Fruit fly (Drosophila melanogaster) whole organism, embryonic: Measurements from ENCODE around the gene sra.

Experiments used
- Awh ChIP-seq: fragments of 200-800 bp; sonication (Bioruptor generic); IDR thresholded peaks from 2 replicates; pipeline ENCODE4, ENCODE4 v1.3.6; 2022; ENCODE audit warnings: missing biosample characterization, missing genetic modification characterization
- BtbVII ChIP-seq: fragments of 200-800 bp; sonication (Bioruptor generic); optimal IDR thresholded peaks from 3 replicates; lab custom pipeline; 2017; ENCODE audit warnings: missing biosample characterization, mild to moderate bottlenecking, missing genetic modification characterization
- CG10654 ChIP-seq: fragments of 200-800 bp; sonication (Bioruptor generic); optimal IDR thresholded peaks from 2 replicates; lab custom pipeline; 2016; ENCODE audit warnings: missing biosample characterization, missing genetic modification characterization
- CG11504 ChIP-seq: fragments of 200-800 bp; sonication (Bioruptor generic); optimal IDR thresholded peaks from 3 replicates; lab custom pipeline; 2019; ENCODE audit warnings: missing biosample characterization, mild to moderate bottlenecking, missing genetic modification characterization, moderate library complexity
- CG12942 ChIP-seq: fragments of 200-800 bp; sonication (Bioruptor generic); optimal IDR thresholded peaks from 3 replicates; lab custom pipeline; 2016; ENCODE audit warnings: missing biosample characterization, missing genetic modification characterization
- CG14441 ChIP-seq: fragments of 200-800 bp; sonication (Bioruptor generic); IDR thresholded peaks from 2 replicates; pipeline ENCODE4 v1.3.6; 2022; ENCODE audit warnings: missing biosample characterization, missing genetic modification characterization
- CG1529 ChIP-seq: fragments of 200-800 bp; sonication (Bioruptor generic); optimal IDR thresholded peaks from 3 replicates; lab custom pipeline; 2018; ENCODE audit warnings: missing biosample characterization, missing genetic modification characterization
- CG15479 ChIP-seq: fragments of 200-800 bp; sonication (Bioruptor generic); optimal IDR thresholded peaks from 3 replicates; lab custom pipeline; 2019; ENCODE audit warnings: missing biosample characterization, mild to moderate bottlenecking, missing genetic modification characterization, moderate library complexity
- CG16863 ChIP-seq: fragments of 200-800 bp; sonication (Bioruptor generic); optimal IDR thresholded peaks from 3 replicates; lab custom pipeline; 2016; ENCODE audit warnings: missing biosample characterization, missing genetic modification characterization
- CG17328 ChIP-seq: fragments of 200-800 bp; sonication (Bioruptor generic); IDR thresholded peaks from 2 replicates; pipeline ENCODE4 v1.3.6; 2022; ENCODE audit warnings: missing biosample characterization, missing genetic modification characterization
- CG18764 ChIP-seq: fragments of 200-800 bp; sonication (Bioruptor generic); optimal IDR thresholded peaks from 3 replicates; lab custom pipeline; 2016; ENCODE audit warnings: missing biosample characterization, missing genetic modification characterization
- CG3281 ChIP-seq: fragments of 200-800 bp; sonication (Bioruptor generic); optimal IDR thresholded peaks from 3 replicates; lab custom pipeline; 2017; ENCODE audit warnings: missing biosample characterization, mild to moderate bottlenecking, missing genetic modification characterization
- CG7839 ChIP-seq: fragments of 200-800 bp; sonication (Bioruptor generic); optimal IDR thresholded peaks from 3 replicates; lab custom pipeline; 2018; ENCODE audit warnings: missing biosample characterization, mild to moderate bottlenecking, missing genetic modification characterization, moderate library complexity
- CG8765 ChIP-seq: fragments of 200-800 bp; sonication (Bioruptor generic); IDR thresholded peaks from 2 replicates; pipeline ENCODE4 v1.3.6; 2022; ENCODE audit warnings: missing biosample characterization, missing genetic modification characterization
- CG9215 ChIP-seq: fragments of 200-800 bp; sonication (Bioruptor generic); IDR thresholded peaks from 2 replicates; pipeline ENCODE4 v1.3.6; 2022; ENCODE audit warnings: missing biosample characterization, missing genetic modification characterization
- D ChIP-seq, 2 experiments: fragments of 200-800 bp in 1 of 2; fragments of >200 bp in 1 of 2; sonication (Bioruptor generic) in 1 of 2; optimal IDR thresholded peaks; 2 replicates in 1 of 2; 3 replicates in 1 of 2; lab custom pipeline; 2017; ENCODE audit warnings: mild to moderate bottlenecking in 1 of 2, missing biosample characterization in 1 of 2, missing genetic modification characterization in 1 of 2, missing genetic modification reagents in 1 of 2
- Dbx ChIP-seq: fragments of 200-800 bp; sonication (Bioruptor generic); IDR thresholded peaks from 3 replicates; pipeline ENCODE4 v1.3.6; 2022; ENCODE audit warnings: missing biosample characterization, missing genetic modification characterization
- Gug ChIP-seq: fragments of 200-800 bp; sonication (Bioruptor generic); IDR thresholded peaks from 4 replicates; pipeline ENCODE4 v1.3.6; 2022; ENCODE audit warnings: missing biosample characterization, missing genetic modification characterization
- HmgZ ChIP-seq: fragments of 200-800 bp; sonication (Bioruptor generic); optimal IDR thresholded peaks from 2 replicates; lab custom pipeline; 2018; ENCODE audit warnings: missing biosample characterization, mild to moderate bottlenecking, missing genetic modification characterization
- Kr ChIP-seq: fragments of 200-800 bp; sonication (Bioruptor generic); optimal IDR thresholded peaks from 2 replicates; lab custom pipeline; 2017; ENCODE audit warnings: missing biosample characterization, mild to moderate bottlenecking, missing genetic modification characterization
- Lpt ChIP-seq: fragments of >200 bp; optimal IDR thresholded peaks from 2 replicates; lab custom pipeline; 2018; ENCODE audit warnings: missing biosample characterization, missing genetic modification characterization
- Nf-YB ChIP-seq: fragments of 200-800 bp; sonication (Bioruptor generic); optimal IDR thresholded peaks from 3 replicates; lab custom pipeline; 2019; ENCODE audit warnings: missing biosample characterization, mild to moderate bottlenecking, missing genetic modification characterization, moderate library complexity
- Poxn ChIP-seq: fragments of 200-800 bp; sonication (Bioruptor generic); IDR thresholded peaks from 2 replicates; pipeline ENCODE4 v1.3.6; 2022; ENCODE audit warnings: missing biosample characterization, missing genetic modification characterization
- Ptx1 ChIP-seq: fragments of 200-800 bp; sonication (Bioruptor generic); IDR thresholded peaks from 2 replicates; pipeline ENCODE4 v1.3.6; 2022; ENCODE audit warnings: missing biosample characterization, missing genetic modification characterization
- Spps ChIP-seq: fragments of 200-800 bp; sonication (Bioruptor generic); optimal IDR thresholded peaks from 2 replicates; lab custom pipeline; 2018; ENCODE audit warnings: missing biosample characterization, mild to moderate bottlenecking, missing genetic modification characterization
- Stat92E ChIP-seq, 3 experiments: fragments of >200 bp in 2 of 3; fragments of 200-800 bp in 1 of 3; sonication (Bioruptor generic) in 1 of 3; optimal IDR thresholded peaks; 2 replicates each; lab custom pipeline; 2017 to 2019; ENCODE audit warnings: missing biosample characterization in 3 of 3, missing genetic modification characterization in 3 of 3, mild to moderate bottlenecking in 1 of 3, moderate library complexity in 1 of 3
- Xbp1 ChIP-seq: fragments of 200-800 bp; sonication (Bioruptor generic); optimal IDR thresholded peaks from 3 replicates; lab custom pipeline; 2016; ENCODE audit warnings: missing biosample characterization, mild to moderate bottlenecking, missing genetic modification characterization
- YL-1 ChIP-seq: fragments of 200-800 bp; sonication (Bioruptor generic); optimal IDR thresholded peaks from 3 replicates; lab custom pipeline; 2017; ENCODE audit warnings: missing biosample characterization, mild to moderate bottlenecking, missing genetic modification characterization
- ap ChIP-seq: fragments of 200-800 bp; sonication (Bioruptor generic); IDR thresholded peaks from 2 replicates; pipeline ENCODE4 v1.3.6; 2022; ENCODE audit warnings: missing biosample characterization, missing genetic modification characterization
- bowl ChIP-seq: fragments of 200-800 bp; sonication (Bioruptor generic); IDR thresholded peaks from 2 replicates; pipeline ENCODE4 v1.3.6; 2022; ENCODE audit warnings: missing biosample characterization, missing genetic modification characterization
- cg ChIP-seq: fragments of 200-800 bp; sonication (Bioruptor generic); optimal IDR thresholded peaks from 3 replicates; lab custom pipeline; 2019; ENCODE audit warnings: missing biosample characterization, mild to moderate bottlenecking, missing genetic modification characterization, moderate library complexity
- croc ChIP-seq: fragments of 200-800 bp; sonication (Bioruptor generic); conservative IDR thresholded peaks from 3 replicates; pipeline ENCODE4 v1.3.6; 2022; ENCODE audit warnings: missing biosample characterization, missing genetic modification characterization
- crp ChIP-seq, 2 experiments: fragments of 200-800 bp; sonication (Bioruptor generic); optimal IDR thresholded peaks; 2 replicates in 1 of 2; 3 replicates in 1 of 2; lab custom pipeline; 2017; ENCODE audit warnings: missing biosample characterization in 2 of 2, missing genetic modification characterization in 2 of 2, mild to moderate bottlenecking in 1 of 2, moderate library complexity in 1 of 2
- cwo ChIP-seq: fragments of 200-800 bp; sonication (Bioruptor generic); optimal IDR thresholded peaks from 3 replicates; lab custom pipeline; 2017; ENCODE audit warnings: missing biosample characterization, missing genetic modification characterization, mild to moderate bottlenecking, moderate library complexity, missing genetic modification reagents
- emc ChIP-seq: fragments of 200-800 bp; sonication (Bioruptor generic); optimal IDR thresholded peaks from 2 replicates; lab custom pipeline; 2016; ENCODE audit warnings: missing biosample characterization, missing genetic modification characterization
- fru ChIP-seq: fragments of >200 bp; optimal IDR thresholded peaks from 2 replicates; lab custom pipeline; 2017
- grn ChIP-seq: fragments of 200-800 bp; sonication (Bioruptor generic); optimal IDR thresholded peaks from 3 replicates; lab custom pipeline; 2017; ENCODE audit warnings: missing biosample characterization, missing genetic modification characterization
- gt ChIP-seq: fragments of 200-800 bp; sonication (Bioruptor generic); IDR thresholded peaks from 2 replicates; pipeline ENCODE4 v1.3.6; 2022; ENCODE audit warnings: missing biosample characterization, missing genetic modification characterization
- hth ChIP-seq: fragments of >200 bp; optimal IDR thresholded peaks from 2 replicates; lab custom pipeline; 2017; ENCODE audit warnings: inconsistent platforms
- kni ChIP-seq: fragments of 200-800 bp; sonication (Bioruptor generic); optimal IDR thresholded peaks from 3 replicates; lab custom pipeline; 2017; ENCODE audit warnings: mild to moderate bottlenecking, missing biosample characterization, missing genetic modification reagents, missing genetic modification characterization
- lola ChIP-seq, 3 experiments: fragments of >200 bp in 2 of 3; fragments of 200-800 bp in 1 of 3; sonication (Bioruptor generic) in 1 of 3; optimal IDR thresholded peaks; 2 replicates each; lab custom pipeline; 2017 to 2019; ENCODE audit warnings: missing biosample characterization in 3 of 3, missing genetic modification characterization in 3 of 3, mild to moderate bottlenecking in 1 of 3, moderate library complexity in 1 of 3
- mam ChIP-seq: fragments of 200-800 bp; sonication (Bioruptor generic); optimal IDR thresholded peaks from 3 replicates; lab custom pipeline; 2016; ENCODE audit warnings: missing biosample characterization, missing genetic modification characterization
- nau ChIP-seq: fragments of 200-800 bp; sonication (Bioruptor generic); optimal IDR thresholded peaks from 3 replicates; lab custom pipeline; 2017; ENCODE audit warnings: missing biosample characterization, mild to moderate bottlenecking, missing genetic modification characterization, missing genetic modification reagents
- oc ChIP-seq: fragments of 200-800 bp; sonication (Bioruptor generic); optimal IDR thresholded peaks from 2 replicates; lab custom pipeline; 2018; ENCODE audit warnings: missing biosample characterization, mild to moderate bottlenecking, missing genetic modification characterization, moderate library complexity
- otp ChIP-seq: fragments of 200-800 bp; sonication (Bioruptor generic); IDR thresholded peaks from 3 replicates; pipeline ENCODE4, ENCODE4 v1.3.6; 2022; ENCODE audit warnings: missing biosample characterization, missing genetic modification characterization
- ranshi ChIP-seq: fragments of 200-800 bp; sonication (Bioruptor generic); IDR thresholded peaks from 2 replicates; pipeline ENCODE4 v1.3.6; 2022; ENCODE audit warnings: missing biosample characterization, missing genetic modification characterization
- repo ChIP-seq: fragments of 200-800 bp; sonication (Bioruptor generic); optimal IDR thresholded peaks from 2 replicates; lab custom pipeline; 2016; ENCODE audit warnings: missing biosample characterization, missing genetic modification characterization
- rib ChIP-seq: fragments of 200-800 bp; sonication (Bioruptor generic); IDR thresholded peaks from 2 replicates; pipeline ENCODE4 v1.3.6; 2022; ENCODE audit warnings: missing biosample characterization, missing genetic modification characterization
- ro ChIP-seq: fragments of 200-800 bp; sonication (Bioruptor generic); IDR thresholded peaks from 2 replicates; pipeline ENCODE4 v1.3.6; 2022; ENCODE audit warnings: missing biosample characterization, missing genetic modification characterization
- schlank ChIP-seq: fragments of 200-800 bp; sonication (Bioruptor generic); optimal IDR thresholded peaks from 2 replicates; lab custom pipeline; 2018; ENCODE audit warnings: missing biosample characterization, mild to moderate bottlenecking, missing genetic modification characterization
- stwl ChIP-seq: fragments of 200-800 bp; sonication (Bioruptor generic); optimal IDR thresholded peaks from 3 replicates; lab custom pipeline; 2018; ENCODE audit warnings: missing biosample characterization, mild to moderate bottlenecking, missing genetic modification characterization, moderate library complexity
- zen ChIP-seq: fragments of 200-800 bp; sonication (Bioruptor generic); optimal IDR thresholded peaks from 3 replicates; lab custom pipeline; 2018; ENCODE audit warnings: missing biosample characterization, mild to moderate bottlenecking, missing genetic modification characterization, moderate library complexity

Gene sra

dm6 chr3R:16234298-16234697, 47.5 kb downstream of the sra start (continued):
- no peak for TF ChIP-seq CG3281
- TF ChIP-seq oc, result peak; percentile 4
- TF ChIP-seq cg (GFP tag; lab: Kevin White, UChicago), result peak; percentile 16
- no peak for TF ChIP-seq CG12942 (GFP tag; lab: Kevin White, UChicago)
- peak; percentile 24 for TF ChIP-seq nau
- no peak for TF ChIP-seq lola (GFP tag; optimal IDR thresholded peaks at IDR 0.05; lab: Kevin White, UChicago)
- no peak for TF ChIP-seq Xbp1
- no peak for TF ChIP-seq Poxn
- no peak for TF ChIP-seq Awh (GFP tag; lab: Robert Waterston, UW)
- TF ChIP-seq D (optimal IDR thresholded peaks at IDR 0.05; lab: Kevin White, UChicago), result peak; percentile 36
- TF ChIP-seq D (GFP tag; optimal IDR thresholded peaks at IDR 0.05; lab: Kevin White, UChicago), result no peak
- no peak for TF ChIP-seq ro (GFP tag; lab: Robert Waterston, UW)
- no peak for TF ChIP-seq Lpt (GFP tag; lab: Kevin White, UChicago)
- no peak for TF ChIP-seq HmgZ
- TF ChIP-seq Kr, result no peak
- no peak for TF ChIP-seq ap (GFP tag; lab: Robert Waterston, UW)
- no peak for TF ChIP-seq bowl (GFP tag; lab: Robert Waterston, UW)
- peak in 1 of 2 experiments; percentile 28 for TF ChIP-seq crp (GFP tag; optimal IDR thresholded peaks at IDR 0.05; lab: Kevin White, UChicago)
- TF ChIP-seq CG7839 (tag; lab: Kevin White, UChicago), result no peak
- no peak for TF ChIP-seq CG8765 (GFP tag; lab: Robert Waterston, UW)
- TF ChIP-seq rib, result no peak
- no peak for TF ChIP-seq zen (tag; lab: Kevin White, UChicago)
- no peak for TF ChIP-seq CG1529
- TF ChIP-seq YL-1, result no peak
- no peak for TF ChIP-seq CG17328
- no peak for TF ChIP-seq croc (GFP tag; lab: Robert Waterston, UW)
- no peak for TF ChIP-seq ranshi (GFP tag; lab: Robert Waterston, UW)
- no peak for TF ChIP-seq repo (GFP tag; lab: Kevin White, UChicago)
- no peak for TF ChIP-seq BtbVII (GFP tag; lab: Kevin White, UChicago)
- TF ChIP-seq stwl (tag; lab: Kevin White, UChicago), result no peak
- TF ChIP-seq mam (GFP tag; lab: Kevin White, UChicago), result no peak
- no peak for TF ChIP-seq CG10654 (GFP tag; lab: Kevin White, UChicago)
- TF ChIP-seq CG11504 (tag; lab: Kevin White, UChicago), result no peak
- no peak for TF ChIP-seq CG18764 (GFP tag; lab: Kevin White, UChicago)
- no peak for TF ChIP-seq fru (lab: Kevin White, UChicago)
- TF ChIP-seq schlank (tag; lab: Kevin White, UChicago), result peak; percentile 36
- TF ChIP-seq CG16863, result no peak
- TF ChIP-seq Stat92E (GFP tag; optimal IDR thresholded peaks at IDR 0.05; lab: Kevin White, UChicago), result no peak
- no peak for TF ChIP-seq Gug (GFP tag; lab: Robert Waterston, UW)
- TF ChIP-seq grn (GFP tag; lab: Kevin White, UChicago), result no peak
- TF ChIP-seq CG9215 (GFP tag; lab: Robert Waterston, UW), result no peak
- no peak for TF ChIP-seq hth (lab: Kevin White, UChicago)
- no peak for TF ChIP-seq CG14441 (GFP tag; lab: Robert Waterston, UW)
- TF ChIP-seq kni (GFP tag; lab: Kevin White, UChicago), result no peak
- TF ChIP-seq gt, result no peak
- TF ChIP-seq otp (GFP tag; lab: Robert Waterston, UW), result no peak
- no peak for TF ChIP-seq CG15479
- no peak for TF ChIP-seq Dbx
- no peak for TF ChIP-seq Spps
- TF ChIP-seq Ptx1 (GFP tag; lab: Robert Waterston, UW), result no peak
- TF ChIP-seq cwo, result no peak
- TF ChIP-seq emc, result no peak
- no peak for TF ChIP-seq Nf-YB (GFP tag; lab: Kevin White, UChicago)
